Worm (Caenorhabditis elegans) whole organism, midembryonic: ENCODE data around the gene pef-1.

Experiments
- T22C8.4 ChIP-seq: fragments of 200-800 bp; sonication (Bioruptor generic); IDR thresholded peaks from 2 replicates; pipeline ENCODE4 v1.3.6; 2022; ENCODE audit warnings: missing genetic modification characterization, missing compliant biosample characterization
- cog-1 ChIP-seq: sonication (generic microtip); optimal IDR thresholded peaks from 2 replicates; lab custom pipeline; 2016; ENCODE audit warnings: missing genetic modification characterization, missing compliant biosample characterization
- flt-1 ChIP-seq: fragments of 200-800 bp; sonication (Bioruptor generic); IDR thresholded peaks from 2 replicates; pipeline ENCODE4 v1.3.6; 2022; ENCODE audit warnings: missing genetic modification characterization, missing compliant biosample characterization
- klf-2 ChIP-seq: fragments of 200-800 bp; sonication (Bioruptor generic); conservative IDR thresholded peaks from 2 replicates; pipeline ENCODE4 v1.3.6; 2022; ENCODE audit warnings: missing genetic modification reagents, missing genetic modification characterization, missing compliant biosample characterization
- med-1 ChIP-seq: sonication (generic microtip); optimal IDR thresholded peaks from 2 replicates; lab custom pipeline; 2017; ENCODE audit warnings: missing genetic modification characterization, mild to moderate bottlenecking, missing compliant biosample characterization, antibody characterized with exemption, missing genetic modification reagents; ENCODE audit not compliant: insufficient read depth
- ref-1 ChIP-seq: fragments of 200-800 bp; sonication (Bioruptor generic); conservative IDR thresholded peaks from 2 replicates; pipeline ENCODE4 v1.3.6; 2022; ENCODE audit warnings: missing genetic modification reagents, missing genetic modification characterization, missing compliant biosample characterization
- tab-1 ChIP-seq: fragments of 200-800 bp; sonication (Bioruptor generic); IDR thresholded peaks from 2 replicates; pipeline ENCODE4 v1.3.6; 2022; ENCODE audit warnings: missing genetic modification characterization, missing compliant biosample characterization
- ztf-23 ChIP-seq: fragments of 200-800 bp; sonication (Bioruptor generic); IDR thresholded peaks from 2 replicates; pipeline ENCODE4 v1.3.6; 2022; ENCODE audit warnings: missing genetic modification reagents, missing genetic modification characterization, missing compliant biosample characterization
- ztf-29 ChIP-seq: fragments of 200-800 bp; sonication (Bioruptor generic); IDR thresholded peaks from 2 replicates; pipeline ENCODE4 v1.3.6; 2022; ENCODE audit warnings: missing genetic modification reagents, missing genetic modification characterization, missing compliant biosample characterization

Gene pef-1

DNA sequence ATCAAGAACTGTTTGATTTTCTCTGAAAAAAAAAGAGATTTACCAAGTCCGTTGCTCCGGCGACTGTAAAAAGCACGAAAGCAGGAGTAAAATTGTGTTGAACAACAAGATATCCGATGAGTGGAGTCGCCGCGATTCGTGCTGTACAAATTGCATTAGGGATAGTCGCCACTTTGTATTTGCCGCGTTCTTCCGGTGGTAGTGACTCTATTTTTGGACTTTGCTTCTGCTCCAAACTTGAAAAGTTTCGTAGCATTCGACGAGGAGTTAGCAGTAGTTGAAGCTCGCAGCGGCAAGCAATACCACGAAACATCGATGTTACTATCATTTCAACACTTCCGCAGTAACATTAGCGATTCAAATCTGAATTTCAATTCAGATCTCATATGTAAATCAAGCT is 16.6 kb downstream of the pef-1 start, which contains the start of gene crls-1:
crls-1 (minus strand) TSS at position 363 of the 400 bp plus-strand sequence.
- TF ChIP-seq cog-1 (tag; lab: Kevin White, UChicago) (no peak), flt-1 (GFP tag; lab: Robert Waterston, UW) (no peak), ztf-23 (GFP tag; lab: Robert Waterston, UW) (no peak), med-1 (GFP tag; lab: Kevin White, UChicago) (no peak), ztf-29 (no peak), ref-1 (GFP tag; lab: Robert Waterston, UW) (no peak), tab-1 (GFP tag; lab: Robert Waterston, UW) (no peak), T22C8.4 (no peak), klf-2 (GFP tag; lab: Robert Waterston, UW) (no peak)

DNA sequence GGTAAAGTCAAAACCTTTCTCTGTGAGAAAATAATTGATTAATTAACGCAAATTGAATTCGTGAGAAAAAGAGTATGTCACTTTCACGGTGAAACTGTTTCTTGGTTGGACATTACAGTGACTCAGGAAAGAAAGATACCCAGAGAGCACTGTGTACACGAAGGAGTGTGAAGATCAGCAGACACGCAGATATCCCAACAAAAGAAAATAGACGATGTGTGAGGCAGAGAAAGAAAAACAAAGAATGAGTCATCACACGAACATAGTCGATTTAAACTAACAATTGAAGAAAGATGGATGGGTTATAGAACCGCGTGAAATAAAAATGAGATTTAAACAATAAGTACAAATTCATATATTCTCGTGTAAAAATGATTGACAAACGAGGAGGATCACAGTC is 18.1 kb downstream of the pef-1 start:
- TF ChIP-seq cog-1 (tag; lab: Kevin White, UChicago): no peak
- no peak for TF ChIP-seq ztf-29
- no peak for TF ChIP-seq flt-1 (GFP tag; lab: Robert Waterston, UW)
- no peak for TF ChIP-seq klf-2 (GFP tag; lab: Robert Waterston, UW)
- no peak for TF ChIP-seq ref-1 (GFP tag; lab: Robert Waterston, UW)
- no peak for TF ChIP-seq T22C8.4
- TF ChIP-seq med-1 (GFP tag; lab: Kevin White, UChicago): no peak
- no peak for TF ChIP-seq tab-1 (GFP tag; lab: Robert Waterston, UW)
- no peak for TF ChIP-seq ztf-23 (GFP tag; lab: Robert Waterston, UW)

DNA sequence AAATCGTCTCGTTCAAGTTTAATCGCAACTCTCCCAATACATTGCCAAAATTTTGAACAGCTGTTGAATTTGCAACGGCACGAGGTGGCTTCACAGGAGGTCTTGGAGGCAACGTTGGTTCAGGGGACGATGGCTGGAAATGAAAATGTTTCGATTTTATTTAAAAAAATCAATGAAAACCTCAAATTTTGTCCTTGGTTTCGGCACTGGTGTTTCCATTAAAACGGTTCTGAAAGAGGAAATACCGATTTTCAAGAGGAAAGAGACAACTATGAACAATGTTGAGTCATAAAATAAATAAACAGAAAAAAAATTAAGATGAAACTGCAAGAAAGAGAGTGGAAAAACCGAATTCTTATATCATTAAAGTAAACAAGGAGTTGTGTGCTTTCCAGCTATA is 18.8 kb downstream of the pef-1 start, which contains the start of gene F23H11.4:
F23H11.4 (minus strand) TSS at position 229 of the 400 bp plus-strand sequence.
- no peak for TF ChIP-seq klf-2 (GFP tag; lab: Robert Waterston, UW)

DNA sequence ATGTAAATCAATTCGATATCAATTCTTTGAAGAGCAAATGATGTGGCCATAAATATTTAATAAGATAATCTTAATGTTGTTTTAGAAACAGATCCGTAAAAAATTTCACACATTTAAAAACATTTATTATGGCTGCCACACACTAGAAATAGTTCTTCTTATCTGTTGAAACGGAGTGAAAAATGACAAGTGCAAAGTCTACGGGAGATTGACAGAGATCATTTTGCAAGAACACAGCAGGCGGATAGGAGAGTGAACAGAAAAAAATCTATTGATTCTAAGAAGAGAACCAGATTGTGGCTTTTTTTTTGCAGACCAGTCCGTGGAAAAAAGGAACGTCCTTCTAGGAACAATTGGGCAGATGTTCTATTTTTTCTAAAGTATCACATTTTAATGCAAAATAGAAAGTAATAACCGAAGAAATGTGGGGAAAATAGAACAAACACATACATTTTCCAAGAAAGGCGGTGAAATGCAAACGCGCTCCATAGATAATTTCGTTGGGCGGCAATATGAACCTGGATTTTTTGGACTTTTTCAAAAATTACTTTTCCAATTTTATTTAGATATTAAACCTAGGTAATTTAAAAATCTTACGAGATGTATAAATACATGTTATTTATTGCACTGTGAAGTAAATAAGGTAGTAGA is 24.4 kb downstream of the pef-1 start:
- TF ChIP-seq flt-1 (GFP tag; lab: Robert Waterston, UW) (no peak), cog-1 (tag; lab: Kevin White, UChicago) (no peak), tab-1 (GFP tag; lab: Robert Waterston, UW) (no peak), ref-1 (GFP tag; lab: Robert Waterston, UW) (no peak), T22C8.4 (no peak), klf-2 (GFP tag; lab: Robert Waterston, UW) (no peak), ztf-29 (no peak), ztf-23 (GFP tag; lab: Robert Waterston, UW) (no peak), med-1 (GFP tag; lab: Kevin White, UChicago) (no peak)

DNA sequence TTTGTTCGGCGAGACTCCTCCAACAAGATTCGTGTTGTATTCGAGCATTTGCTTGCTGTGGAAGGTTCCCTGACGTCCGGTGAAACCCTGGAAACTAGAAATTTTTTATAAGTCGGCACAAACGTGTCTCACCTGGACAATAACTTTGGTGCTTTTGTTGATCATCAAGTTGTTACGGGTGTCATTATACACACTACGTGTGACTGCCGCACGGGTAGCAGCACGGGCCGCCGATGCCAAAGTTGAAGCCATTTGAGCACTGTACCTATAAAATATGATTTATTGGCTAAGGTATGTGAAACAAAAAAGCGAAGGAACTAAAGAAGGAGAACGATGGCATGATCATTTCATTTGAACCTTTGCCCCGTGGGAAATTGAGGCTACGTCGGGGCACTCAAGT is 25.0 kb downstream of the pef-1 start, which contains the start of gene sucl-2:
sucl-2 (minus strand) TSS at position 265 of the 400 bp plus-strand sequence.
- TF ChIP-seq ztf-29 (no peak), tab-1 (GFP tag; lab: Robert Waterston, UW) (no peak), klf-2 (GFP tag; lab: Robert Waterston, UW) (no peak)

DNA sequence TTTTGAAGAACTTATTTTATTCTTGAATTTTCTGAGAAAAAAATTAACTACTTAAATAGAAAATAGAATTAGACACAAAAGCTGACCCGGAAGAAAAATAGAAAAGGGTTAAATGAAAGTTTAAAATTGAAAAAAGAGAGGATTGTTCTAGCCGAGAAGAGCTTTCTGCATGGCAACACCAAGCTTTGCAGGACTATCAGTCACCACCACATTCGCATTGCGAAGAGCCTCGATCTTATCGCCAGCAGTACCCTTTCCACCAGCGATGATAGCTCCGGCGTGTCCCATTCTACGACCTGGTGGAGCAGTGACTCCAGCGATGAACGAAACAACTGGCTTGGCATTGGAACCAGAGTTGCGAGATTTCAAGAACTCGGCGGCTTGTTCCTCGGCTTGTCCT is 26.0 kb downstream of the pef-1 start:
- TF ChIP-seq med-1 (GFP tag; lab: Kevin White, UChicago) (no peak), klf-2 (GFP tag; lab: Robert Waterston, UW) (no peak), flt-1 (GFP tag; lab: Robert Waterston, UW) (no peak), ztf-23 (GFP tag; lab: Robert Waterston, UW) (no peak), cog-1 (tag; lab: Kevin White, UChicago) (no peak), ztf-29 (no peak)

DNA sequence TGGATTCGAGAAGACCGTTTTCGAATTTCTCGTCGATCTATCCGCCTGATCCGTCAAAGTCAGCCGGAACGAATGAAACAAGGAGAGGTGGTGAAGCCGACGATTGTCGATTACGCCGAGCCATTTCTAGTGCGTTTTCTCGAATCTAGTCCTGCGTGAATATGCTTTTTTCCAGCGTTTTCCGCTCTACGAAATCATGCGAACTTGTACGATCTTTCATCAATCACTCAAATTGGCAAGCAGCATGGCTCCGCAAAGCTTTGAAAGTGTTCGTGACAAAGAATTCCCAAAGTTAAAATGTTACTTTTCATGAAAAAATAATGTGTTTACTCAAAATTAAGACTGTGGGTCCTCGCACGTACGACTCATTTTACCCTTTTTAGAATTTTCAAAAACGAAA is 29.2 kb downstream of the pef-1 start:
- TF ChIP-seq klf-2 (GFP tag; lab: Robert Waterston, UW): no peak
- TF ChIP-seq ztf-29: no peak
- no peak for TF ChIP-seq cog-1 (tag; lab: Kevin White, UChicago)
- TF ChIP-seq ref-1 (GFP tag; lab: Robert Waterston, UW): no peak
- TF ChIP-seq flt-1 (GFP tag; lab: Robert Waterston, UW): no peak
- no peak for TF ChIP-seq med-1 (GFP tag; lab: Kevin White, UChicago)
- TF ChIP-seq T22C8.4: no peak
- no peak for TF ChIP-seq ztf-23 (GFP tag; lab: Robert Waterston, UW)
- TF ChIP-seq tab-1 (GFP tag; lab: Robert Waterston, UW): no peak

DNA sequence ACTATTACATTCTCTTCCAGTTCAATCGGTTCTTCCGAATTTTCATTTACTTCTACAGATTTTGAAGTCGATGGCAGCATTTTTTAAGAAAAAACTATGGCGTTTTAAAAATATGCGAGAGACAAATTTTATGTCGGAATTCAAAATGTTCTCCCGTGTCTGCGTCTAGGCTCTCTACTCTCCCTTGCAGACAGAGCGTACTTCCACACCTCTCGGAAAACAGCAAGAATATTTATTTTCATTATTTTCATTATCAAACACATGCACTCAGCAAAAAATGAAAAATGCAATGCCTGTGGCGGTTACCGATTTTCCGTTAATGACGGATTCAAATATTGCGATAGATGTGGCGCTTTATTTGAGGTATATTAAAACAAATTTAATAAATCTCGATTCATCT is 30.6 kb downstream of the pef-1 start, which contains the start of the genes ztf-18 and F23H11.2:
ztf-18 (minus strand) TSS at position 188 of the 400 bp plus-strand sequence.
F23H11.2 (plus strand) TSS at position 223 of the 400 bp plus-strand sequence.
- no peak for TF ChIP-seq med-1 (GFP tag; lab: Kevin White, UChicago)
- no peak for TF ChIP-seq ztf-29
- TF ChIP-seq cog-1 (tag; lab: Kevin White, UChicago): no peak
- TF ChIP-seq flt-1 (GFP tag; lab: Robert Waterston, UW): no peak
- no peak for TF ChIP-seq T22C8.4
- no peak for TF ChIP-seq ref-1 (GFP tag; lab: Robert Waterston, UW)
- no peak for TF ChIP-seq tab-1 (GFP tag; lab: Robert Waterston, UW)
- TF ChIP-seq ztf-23 (GFP tag; lab: Robert Waterston, UW): no peak
- no peak for TF ChIP-seq klf-2 (GFP tag; lab: Robert Waterston, UW)

DNA sequence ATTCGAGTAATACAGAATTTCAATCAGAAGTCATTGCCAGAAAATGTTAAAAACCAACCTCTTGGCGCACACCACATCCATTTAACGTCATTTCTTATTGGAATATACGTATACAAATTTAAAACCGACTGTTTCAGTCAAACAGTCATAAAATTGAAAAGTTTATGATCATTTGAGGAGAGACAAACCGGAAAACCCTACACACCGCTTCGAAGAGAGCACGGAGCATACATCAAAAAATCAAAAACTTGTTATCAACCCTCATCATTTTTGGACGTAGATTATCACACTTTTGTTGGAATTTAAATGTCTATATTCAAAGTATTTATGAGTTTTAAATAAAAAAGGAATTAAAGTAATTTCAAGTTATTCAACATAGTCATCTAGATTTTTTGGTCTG is 35.1 kb downstream of the pef-1 start, which contains the start of gene T24C4.10:
T24C4.10 (minus strand) TSS at position 230 of the 400 bp plus-strand sequence.
- TF ChIP-seq klf-2 (GFP tag; lab: Robert Waterston, UW) (no peak), flt-1 (GFP tag; lab: Robert Waterston, UW) (no peak), med-1 (GFP tag; lab: Kevin White, UChicago) (no peak), cog-1 (tag; lab: Kevin White, UChicago) (no peak), ztf-23 (GFP tag; lab: Robert Waterston, UW) (no peak), tab-1 (GFP tag; lab: Robert Waterston, UW) (no peak), T22C8.4 (no peak), ztf-29 (no peak), ref-1 (GFP tag; lab: Robert Waterston, UW) (no peak)
